Worm (Caenorhabditis elegans): ENCODE results near the gene nhr-222.

ce11 chrV:3555986-3556385 lies 12.7 kb upstream of the nhr-222 start, which contains the start of gene grl-30:
- TF ChIP-seq nhr-11 (tag; optimal IDR thresholded peaks at IDR 0.05), result no peak
- no peak for TF ChIP-seq ama-1 (optimal IDR thresholded peaks at IDR 0.05)
- no peak for TF ChIP-seq lin-39 (tag; optimal IDR thresholded peaks at IDR 0.05)
- TF ChIP-seq dmd-4 (tag; optimal IDR thresholded peaks at IDR 0.05), result no peak
- no peak for TF ChIP-seq C34F6.9 (tag; optimal IDR thresholded peaks at IDR 0.05)
- TF ChIP-seq lin-11 (tag; optimal IDR thresholded peaks at IDR 0.05), result no peak
- no peak for TF ChIP-seq nhr-237 (tag; optimal IDR thresholded peaks at IDR 0.05)
- no peak for TF ChIP-seq unc-55 (GFP tag; optimal IDR thresholded peaks at IDR 0.05)
- TF ChIP-seq lsy-2 (tag; optimal IDR thresholded peaks at IDR 0.05), result no peak
- no peak for TF ChIP-seq skn-1 (tag; optimal IDR thresholded peaks at IDR 0.05)
- no peak for TF ChIP-seq egl-27 (tag; optimal IDR thresholded peaks at IDR 0.05)
- TF ChIP-seq nhr-25 (tag; optimal IDR thresholded peaks at IDR 0.05), result no peak

Measured in whole organism, L2 larva.